Worm (Caenorhabditis elegans): ENCODE results near the gene tebp-2.
A peak's percentile ranks its signal among the peaks of the same experiment; 100 is the strongest.

Gene tebp-2

ce11 chrIV:5593804-5594214 lies 52.4 kb downstream of the tebp-2 start (continued):
- TF ChIP-seq Y116A8C.19 (tag; optimal IDR thresholded peaks at IDR 0.05; ENCODE audit: borderline replicate concordance): no peak
- TF ChIP-seq pag-3 (tag; optimal IDR thresholded peaks at IDR 0.05; ENCODE audit: borderline replicate concordance, insufficient read depth): no peak
- TF ChIP-seq unc-86 (tag; optimal IDR thresholded peaks at IDR 0.05): no peak
- peak in 1 of 3 experiments; percentile 28 for TF ChIP-seq ceh-82 (tag; optimal IDR thresholded peaks at IDR 0.05)
- TF ChIP-seq sox-4 (tag; optimal IDR thresholded peaks at IDR 0.05): no peak
- TF ChIP-seq lin-39 (tag; optimal IDR thresholded peaks at IDR 0.05): peak; percentile 65
- peak; percentile 22 to 26 for TF ChIP-seq lin-35 (GFP tag; optimal IDR thresholded peaks at IDR 0.05)
- no peak for TF ChIP-seq nhr-76 (tag; optimal IDR thresholded peaks at IDR 0.05)
- no peak for TF ChIP-seq sptf-1 (tag; optimal IDR thresholded peaks at IDR 0.05)
- TF ChIP-seq dpl-1 (GFP tag; optimal IDR thresholded peaks at IDR 0.05): peak; percentile 3 to 36 (median 11)
- TF ChIP-seq elt-3 (tag; optimal IDR thresholded peaks at IDR 0.05): peak in 2 of 6 experiments; percentile 16 to 38
- TF ChIP-seq ztf-4 (tag; optimal IDR thresholded peaks at IDR 0.05): peak; percentile 45
- TF ChIP-seq ceh-8 (GFP tag; optimal IDR thresholded peaks at IDR 0.05): no peak
- peak; percentile 83 for TF ChIP-seq nhr-77 (tag; optimal IDR thresholded peaks at IDR 0.05)
- TF ChIP-seq skn-1 (tag; optimal IDR thresholded peaks at IDR 0.05): peak; percentile 50
- TF ChIP-seq nhr-71 (tag; optimal IDR thresholded peaks at IDR 0.05): peak; percentile 91
- peak; percentile 83 for TF ChIP-seq mep-1 (tag; optimal IDR thresholded peaks at IDR 0.05)
- peak; percentile 71 for TF ChIP-seq lin-13 (GFP tag; optimal IDR thresholded peaks at IDR 0.05)
- TF ChIP-seq unc-98 (GFP tag; IDR thresholded peaks at IDR 0.05): 0 out of 2 replicates have a peak, but pooled peaks have one; percentile 33
- TF ChIP-seq unc-130 (tag; optimal IDR thresholded peaks at IDR 0.05): peak; percentile 67
- no peak for TF ChIP-seq elt-2 (tag; optimal IDR thresholded peaks at IDR 0.05)
- peak; percentile 74 for TF ChIP-seq nhr-20 (tag; optimal IDR thresholded peaks at IDR 0.05)
- TF ChIP-seq alr-1 (tag; optimal IDR thresholded peaks at IDR 0.05; ENCODE audit: borderline replicate concordance): no peak
- no peak for TF ChIP-seq ets-5 (GFP tag; IDR thresholded peaks at IDR 0.05)
- peak; percentile 98 for TF ChIP-seq lin-14 (GFP tag; optimal IDR thresholded peaks at IDR 0.05)
- peak; percentile 71 for TF ChIP-seq tbx-2 (tag; optimal IDR thresholded peaks at IDR 0.05)
- TF ChIP-seq mdl-1 (tag; optimal IDR thresholded peaks at IDR 0.05): peak in 1 of 2 experiments; percentile 71
- no peak for TF ChIP-seq ceh-88 (GFP tag; IDR thresholded peaks at IDR 0.05)
- no peak for TF ChIP-seq fkh-8 (tag; optimal IDR thresholded peaks at IDR 0.05)
- TF ChIP-seq ceh-90 (tag; optimal IDR thresholded peaks at IDR 0.05): no peak
- TF ChIP-seq nhr-85 (tag): peak; percentile 95
- TF ChIP-seq hpl-2 (GFP tag; optimal IDR thresholded peaks at IDR 0.05): no peak
- TF ChIP-seq nhr-237 (tag; optimal IDR thresholded peaks at IDR 0.05): no peak
- no peak for TF ChIP-seq unc-30 (tag; optimal IDR thresholded peaks at IDR 0.05)
- TF ChIP-seq lsy-2 (tag; optimal IDR thresholded peaks at IDR 0.05): peak; percentile 60 to 80
- no peak for TF ChIP-seq ama-1 (optimal IDR thresholded peaks at IDR 0.05)
- no peak for TF ChIP-seq hlh-17 (GFP tag; optimal IDR thresholded peaks at IDR 0.05; ENCODE audit: borderline replicate concordance)
- TF ChIP-seq egl-27 (tag; optimal IDR thresholded peaks at IDR 0.05): peak in 1 of 2 experiments; percentile 2
- TF ChIP-seq aly-2 (tag; optimal IDR thresholded peaks at IDR 0.05): no peak
- no peak for TF ChIP-seq snpc-4 (tag; optimal IDR thresholded peaks at IDR 0.05)
- peak; percentile 69 for TF ChIP-seq nhr-90 (tag; optimal IDR thresholded peaks at IDR 0.05; ENCODE audit: poor library complexity)
- no peak for TF ChIP-seq aha-1 (tag; optimal IDR thresholded peaks at IDR 0.05)
- peak; percentile 10 for TF ChIP-seq lir-3 (tag; optimal IDR thresholded peaks at IDR 0.05; ENCODE audit: poor library complexity)
- peak; percentile 48 for TF ChIP-seq swsn-7 (tag; optimal IDR thresholded peaks at IDR 0.05)
- TF ChIP-seq ceh-63 (GFP tag; optimal IDR thresholded peaks at IDR 0.05): no peak
- peak; percentile 39 to 53 for TF ChIP-seq efl-1 (optimal IDR thresholded peaks at IDR 0.05)
- peak in 1 of 2 experiments; percentile 90 for TF ChIP-seq efl-1 (GFP tag; optimal IDR thresholded peaks at IDR 0.05 in 1 of 2)
- TF ChIP-seq zip-4 (GFP tag; optimal IDR thresholded peaks at IDR 0.05): no peak
- peak; percentile 70 for TF ChIP-seq snu-23 (GFP tag; optimal IDR thresholded peaks at IDR 0.05)
- TF ChIP-seq nhr-28 (tag; optimal IDR thresholded peaks at IDR 0.05): no peak
- peak; percentile 71 for TF ChIP-seq C16A3.4 (tag; optimal IDR thresholded peaks at IDR 0.05)
- TF ChIP-seq rnt-1 (tag; optimal IDR thresholded peaks at IDR 0.05): peak; percentile 69
- no peak for TF ChIP-seq zag-1 (tag; optimal IDR thresholded peaks at IDR 0.05)
